Worm (Caenorhabditis elegans) whole organism, L4 larva: ENCODE results near the gene C46G7.5.
"Not testable (repeated sequence)": the region's sequence is repeated elsewhere in the genome, so short reads cannot be mapped to it uniquely, and the experiment has no call there.

Experiments used
- F49E8.2 ChIP-seq: sonication (generic microtip); optimal IDR thresholded peaks from 2 replicates; lab custom pipeline; 2016; ENCODE audit warnings: missing compliant biosample characterization, mild to moderate bottlenecking, missing genetic modification characterization, borderline replicate concordance
- T26A8.4 ChIP-seq: fragments of 200-800 bp; sonication (Bioruptor generic); IDR thresholded peaks from 2 replicates; pipeline ENCODE4 v1.3.6; 2022; ENCODE audit warnings: missing genetic modification characterization, missing compliant biosample characterization
- Y105C5A.15 ChIP-seq: fragments of 200-800 bp; sonication (Bioruptor generic); IDR thresholded peaks from 2 replicates; pipeline ENCODE4 v1.3.6; 2022; ENCODE audit warnings: missing genetic modification characterization, missing compliant biosample characterization
- ceh-62 ChIP-seq: sonication (generic microtip); optimal IDR thresholded peaks from 2 replicates; lab custom pipeline; 2017; ENCODE audit warnings: missing biosample characterization, missing genetic modification characterization
- ces-1 ChIP-seq: fragments of 150-350 bp; sonication (generic microtip); optimal IDR thresholded peaks from 4 replicates; lab custom pipeline; 2014; ENCODE audit warnings: missing biosample characterization, missing genetic modification reagents, missing genetic modification characterization
- egl-27 ChIP-seq: sonication (generic microtip); optimal IDR thresholded peaks from 3 replicates; lab custom pipeline; 2017; ENCODE audit warnings: missing biosample characterization, missing genetic modification reagents, missing genetic modification characterization
- fkh-10 ChIP-seq: fragments of 150-350 bp; optimal IDR thresholded peaks from 2 replicates; lab custom pipeline; 2014; ENCODE audit warnings: missing biosample characterization, missing genetic modification reagents, missing genetic modification characterization
- lir-3 ChIP-seq: sonication (generic microtip); optimal IDR thresholded peaks from 2 replicates; lab custom pipeline; 2016; ENCODE audit warnings: mild to moderate bottlenecking, missing genetic modification characterization, missing compliant biosample characterization
- nhr-25 ChIP-seq: sonication (generic microtip); optimal IDR thresholded peaks from 2 replicates; lab custom pipeline; 2017; ENCODE audit warnings: missing genetic modification characterization, mild to moderate bottlenecking, missing compliant biosample characterization, antibody characterized with exemption, moderate library complexity, borderline replicate concordance; ENCODE audit not compliant: insufficient read depth
- nhr-6 ChIP-seq: fragments of 150-350 bp; optimal IDR thresholded peaks from 2 replicates; lab custom pipeline; 2014; ENCODE audit warnings: missing biosample characterization, missing genetic modification characterization
- rbr-2 ChIP-seq: sonication (generic microtip); optimal IDR thresholded peaks from 2 replicates; lab custom pipeline; 2016; ENCODE audit warnings: missing genotype, missing genetic modification characterization, missing compliant biosample characterization
- spr-1 ChIP-seq: sonication (generic microtip); optimal IDR thresholded peaks from 2 replicates; lab custom pipeline; 2016; ENCODE audit warnings: mild to moderate bottlenecking, missing genetic modification characterization, missing compliant biosample characterization
- vab-7 ChIP-seq: fragments of 200-800 bp; sonication (Bioruptor generic); IDR thresholded peaks from 2 replicates; pipeline ENCODE4 v1.3.6; 2022; ENCODE audit warnings: missing genetic modification reagents, missing genetic modification characterization, missing compliant biosample characterization
- ztf-11 ChIP-seq: fragments of 150-350 bp; optimal IDR thresholded peaks from 2 replicates; lab custom pipeline; 2014; ENCODE audit warnings: missing biosample characterization, missing genetic modification characterization

ce11 chrIV:6033539-6033938 lies 22.1 kb upstream of the C46G7.5 start, which contains the start of gene pqn-22:
- not testable (repeated sequence) for TF ChIP-seq spr-1 (tag; lab: Kevin White, UChicago); ces-1 (GFP tag; lab: Kevin White, UChicago); lir-3 (tag; lab: Kevin White, UChicago); ceh-62 (tag; lab: Kevin White, UChicago); nhr-6 (tag; lab: Kevin White, UChicago); vab-7 (GFP tag; lab: Robert Waterston, UW); ztf-11 (tag; lab: Kevin White, UChicago); Y105C5A.15 (GFP tag; lab: Robert Waterston, UW); fkh-10 (GFP tag; lab: Kevin White, UChicago); F49E8.2 (tag; lab: Kevin White, UChicago); nhr-25 (tag; lab: Kevin White, UChicago); egl-27 (tag; lab: Kevin White, UChicago); T26A8.4 (GFP tag; lab: Robert Waterston, UW); rbr-2
